Fruit fly (Drosophila melanogaster): ENCODE data around the gene CG7560.

Gene CG7560

DNA sequence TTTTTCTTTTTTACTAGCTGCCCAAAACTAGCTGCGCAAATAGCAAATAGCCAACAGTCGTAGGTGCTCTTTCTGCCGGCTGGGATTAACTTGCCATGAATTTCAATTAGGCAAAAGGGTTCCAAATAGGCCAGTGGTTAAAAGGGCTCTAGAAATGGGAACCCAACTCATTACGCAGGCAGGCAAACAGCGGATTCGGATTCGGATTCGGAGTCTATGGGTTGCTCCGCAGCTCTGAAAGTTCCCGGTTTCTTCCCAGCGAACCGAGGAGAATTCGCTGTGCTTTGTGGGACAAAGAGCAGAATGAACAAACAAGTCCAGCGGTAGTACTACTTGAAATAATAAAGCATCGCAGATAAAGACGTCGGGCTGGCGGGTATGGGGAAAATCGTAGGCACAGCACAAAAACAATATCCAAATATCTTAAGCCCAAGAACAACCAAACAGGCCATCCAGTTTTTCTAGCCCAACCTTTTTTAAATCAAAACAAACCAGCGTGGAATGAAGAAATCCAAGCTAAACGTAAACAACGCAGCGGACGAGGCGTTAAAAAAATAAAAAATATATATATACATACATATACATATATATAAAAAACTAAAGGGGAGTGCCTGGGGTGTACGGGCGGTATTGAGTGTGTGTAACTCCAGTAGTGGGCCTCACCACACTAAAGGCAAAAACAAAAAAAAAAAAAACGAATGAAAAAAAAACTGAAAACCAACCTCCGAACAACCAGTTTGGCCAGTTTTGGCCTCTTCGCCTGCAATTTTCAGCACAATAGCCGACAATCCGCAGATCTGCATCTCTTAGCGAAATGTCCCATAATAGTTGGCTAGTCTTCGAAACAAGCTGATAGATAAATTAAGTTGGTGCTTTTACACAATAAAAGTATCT is 17.2 kb downstream of the CG7560 start (continued):
- TF ChIP-seq CG2678 (tag; optimal IDR thresholded peaks at IDR 0.05) = peak; percentile 26
- peak; percentile 7 for TF ChIP-seq B-H2 (GFP tag; optimal IDR thresholded peaks at IDR 0.05)
- TF ChIP-seq z (GFP tag; IDR thresholded peaks at IDR 0.05) = 0 out of 3 replicates have a peak, but pooled peaks have one; percentile 33
- TF ChIP-seq CG8290 (GFP tag; optimal IDR thresholded peaks at IDR 0.05) = no peak
- TF ChIP-seq CG8290 (tag; optimal IDR thresholded peaks at IDR 0.05) = peak in 1 of 2 experiments; percentile 63
- peak; percentile 29 for TF ChIP-seq CG15269 (tag; optimal IDR thresholded peaks at IDR 0.05)
- TF ChIP-seq CG2889 (GFP tag; IDR thresholded peaks at IDR 0.05) = 0 out of 3 replicates have a peak, but pooled peaks have one; percentile 18
- 0 out of 3 replicates have a peak, but pooled peaks have one; percentile 20 for TF ChIP-seq CG2199 (GFP tag; IDR thresholded peaks at IDR 0.05)
- TF ChIP-seq CG1792 (GFP tag; optimal IDR thresholded peaks at IDR 0.05) = no peak
- TF ChIP-seq Oaz (GFP tag; IDR thresholded peaks at IDR 0.05) = no peak
- TF ChIP-seq CG13624 (GFP tag; optimal IDR thresholded peaks at IDR 0.05) = peak; percentile 22
- TF ChIP-seq nom (GFP tag; optimal IDR thresholded peaks at IDR 0.05) = peak; percentile 90
- TF ChIP-seq Drgx (GFP tag; IDR thresholded peaks at IDR 0.05) = peak; percentile 74
- TF ChIP-seq HLH3B (GFP tag; IDR thresholded peaks at IDR 0.05) = 0 out of 2 replicates have a peak, but pooled peaks have one; percentile 5
- peak; percentile 36; the same call in 1 of the 2 replicates for TF ChIP-seq CG9932 (GFP tag; IDR thresholded peaks at IDR 0.05)
- TF ChIP-seq chinmo (GFP tag; IDR thresholded peaks at IDR 0.05; ENCODE audit: partially characterized antibody) = 0 out of 4 replicates have a peak, but pooled peaks have one; percentile 31
- TF ChIP-seq CG17361 (GFP tag; IDR thresholded peaks at IDR 0.05) = 0 out of 3 replicates have a peak, but pooled peaks have one; percentile 9
- peak; percentile 57 for TF ChIP-seq psq (GFP tag; optimal IDR thresholded peaks at IDR 0.05)
- TF ChIP-seq ssp (GFP tag; IDR thresholded peaks at IDR 0.05) = no peak

DNA sequence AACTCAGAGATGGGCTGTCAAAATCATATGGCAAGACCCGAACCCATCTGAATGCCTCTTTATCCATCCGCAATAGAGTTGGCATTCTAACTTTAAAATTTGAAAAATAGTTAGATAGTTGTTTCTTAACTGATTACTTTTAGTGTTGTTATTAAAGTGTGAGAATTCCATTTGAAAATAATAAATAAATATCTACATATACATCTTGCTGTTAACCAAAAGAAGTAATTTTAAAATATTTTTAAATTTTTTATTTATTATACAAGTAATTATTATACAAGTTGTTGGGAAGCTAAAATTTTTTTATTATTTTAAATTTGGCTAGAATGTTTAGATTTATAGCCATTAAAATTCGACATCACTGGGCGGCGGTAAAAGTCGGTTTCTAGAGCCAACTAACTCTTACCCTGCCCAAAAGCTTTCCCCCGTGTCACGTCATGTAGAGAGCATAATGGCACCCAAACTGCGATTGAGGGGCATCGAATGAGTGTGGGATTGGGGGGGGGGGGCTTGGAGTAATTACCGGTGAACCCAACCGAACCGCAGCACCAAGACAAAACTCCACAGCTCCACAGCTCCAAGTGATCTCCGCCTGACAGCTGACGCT is 18.6 kb downstream of the CG7560 start:
- TF ChIP-seq ATbp (GFP tag; optimal IDR thresholded peaks at IDR 0.05) (peak; percentile 38), gro (GFP tag; optimal IDR thresholded peaks at IDR 0.05) (no peak), CG1602 (GFP tag; optimal IDR thresholded peaks at IDR 0.05) (no peak), CG7839 (tag; optimal IDR thresholded peaks at IDR 0.05) (peak; percentile 47), CG17361 (GFP tag; IDR thresholded peaks at IDR 0.05) (peak; percentile 42; the same call in 2 of the 3 replicates), CG10267 (tag; optimal IDR thresholded peaks at IDR 0.05) (peak; percentile 12), cwo (GFP tag; optimal IDR thresholded peaks at IDR 0.05) (peak; percentile 9), Hr78 (GFP tag; optimal IDR thresholded peaks at IDR 0.05) (peak in 1 of 2 experiments; percentile 9), lola (GFP tag; optimal IDR thresholded peaks at IDR 0.05) (peak in 1 of 3 experiments; percentile 40), esg (GFP tag; conservative IDR thresholded peaks at IDR 0.05) (peak; percentile 25; the same call in 1 of the 2 replicates), Sox100B (GFP tag; optimal IDR thresholded peaks at IDR 0.05) (peak; percentile 48), CG17385 (GFP tag; optimal IDR thresholded peaks at IDR 0.05) (peak; percentile 2), dmrt99B (tag; optimal IDR thresholded peaks at IDR 0.05) (peak; percentile 39), CG18262 (tag; optimal IDR thresholded peaks at IDR 0.05) (peak; percentile 62), phol (tag; optimal IDR thresholded peaks at IDR 0.05) (peak; percentile 18), Nf-YB (GFP tag; optimal IDR thresholded peaks at IDR 0.05) (no peak), CG8924 (tag; optimal IDR thresholded peaks at IDR 0.05) (peak; percentile 42), CG12391 (tag; optimal IDR thresholded peaks at IDR 0.05) (peak; percentile 48), seq (GFP tag; IDR thresholded peaks at IDR 0.05) (no peak), CG15601 (tag; optimal IDR thresholded peaks at IDR 0.05) (peak; percentile 11), ci (GFP tag; IDR thresholded peaks at IDR 0.05) (peak; percentile 46; the same call in 1 of the 3 replicates), gsb-n (tag; optimal IDR thresholded peaks at IDR 0.05) (peak; percentile 46), PHDP (tag; optimal IDR thresholded peaks at IDR 0.05) (peak; percentile 30), crol (GFP tag; IDR thresholded peaks at IDR 0.05) (peak; percentile 48; the same call in 1 of the 2 replicates), tap (tag; optimal IDR thresholded peaks at IDR 0.05) (peak; percentile 10), mld (GFP tag; IDR thresholded peaks at IDR 0.05; ENCODE audit: partially characterized antibody) (no peak), Sox102F (GFP tag; optimal IDR thresholded peaks at IDR 0.05) (peak; percentile 61), D19A (tag; optimal IDR thresholded peaks at IDR 0.05) (no peak)
